Worm (Caenorhabditis elegans): ENCODE measurements around the gene grl-5.

DNA sequence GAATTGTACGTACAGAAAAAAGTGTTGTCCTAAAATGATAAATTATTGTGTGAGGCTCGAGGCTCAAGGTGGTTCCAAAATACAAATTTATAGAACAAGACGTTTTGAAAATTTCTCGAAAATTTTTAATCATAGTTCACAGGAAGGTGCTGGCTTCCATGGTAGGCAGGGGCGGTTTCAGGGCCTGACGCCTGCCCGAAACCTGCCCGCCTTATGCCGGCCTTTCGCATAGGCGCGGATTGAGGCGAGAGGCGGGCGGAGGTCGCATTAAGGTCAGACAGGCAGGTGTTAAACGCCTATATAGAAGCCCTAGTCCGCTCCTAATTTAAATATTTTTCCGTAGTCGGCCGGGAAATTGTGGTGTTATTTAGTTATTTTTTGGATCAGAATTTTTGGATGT is 8.6 kb upstream of the grl-5 start:
- TF ChIP-seq attf-3 (GFP tag; conservative IDR thresholded peaks at IDR 0.05) (no peak), B0019.2 (GFP tag; conservative IDR thresholded peaks at IDR 0.05) (no peak), ceh-40 (GFP tag; IDR thresholded peaks at IDR 0.05) (no peak), nhr-80 (tag; optimal IDR thresholded peaks at IDR 0.05) (no peak), sdz-38 (tag; optimal IDR thresholded peaks at IDR 0.05) (no peak), D2030.7 (GFP tag; IDR thresholded peaks at IDR 0.05) (no peak), unc-130 (GFP tag; optimal IDR thresholded peaks at IDR 0.05) (no peak), F23B12.7 (tag; optimal IDR thresholded peaks at IDR 0.05; ENCODE audit: insufficient read depth) (no peak), Y95B8A.8 (GFP tag; IDR thresholded peaks at IDR 0.05) (no peak), snpc-1.1 (tag; optimal IDR thresholded peaks at IDR 0.05; ENCODE audit: insufficient read depth) (no peak), F37B4.10 (GFP tag; IDR thresholded peaks at IDR 0.05) (no peak), madf-10 (tag; optimal IDR thresholded peaks at IDR 0.05) (no peak)

All from whole organism, young adult.